Fruit fly (Drosophila melanogaster): ENCODE results near the gene Naglu.

Gene Naglu

dm6 chr2L:8376717-8377116 is 35.0 kb downstream of the Naglu start, which contains the start of the genes CG13390 and CG17294 (continued):
- TF ChIP-seq Oli (tag; optimal IDR thresholded peaks at IDR 0.05), result peak; percentile 100
- peak; percentile 95 for TF ChIP-seq Jarid2 (GFP tag; optimal IDR thresholded peaks at IDR 0.05)
- peak; percentile 99 for TF ChIP-seq klu (GFP tag; IDR thresholded peaks at IDR 0.05)
- TF ChIP-seq zen2 (GFP tag; IDR thresholded peaks at IDR 0.05; ENCODE audit: partially characterized antibody), result peak; percentile 72; the same call in 2 of the 3 replicates
- peak; percentile 93 for TF ChIP-seq CG10565 (GFP tag; optimal IDR thresholded peaks at IDR 0.05)
- TF ChIP-seq mld (GFP tag; IDR thresholded peaks at IDR 0.05; ENCODE audit: partially characterized antibody), result no peak
- peak; percentile 99 for TF ChIP-seq CG10654 (GFP tag; optimal IDR thresholded peaks at IDR 0.05)
- peak; percentile 99 for TF ChIP-seq Poxn (GFP tag; IDR thresholded peaks at IDR 0.05)
- TF ChIP-seq CG11093 (GFP tag; IDR thresholded peaks at IDR 0.05), result peak; percentile 99
- peak; percentile 99 for TF ChIP-seq gsb (GFP tag; IDR thresholded peaks at IDR 0.05)
- TF ChIP-seq HLH54F (GFP tag; optimal IDR thresholded peaks at IDR 0.05), result peak; percentile 95
- peak; percentile 91 for TF ChIP-seq Dad (GFP tag; optimal IDR thresholded peaks at IDR 0.05)
- TF ChIP-seq CG17912 (GFP tag; optimal IDR thresholded peaks at IDR 0.05), result peak; percentile 99
- peak; percentile 99 for TF ChIP-seq Gug (GFP tag; IDR thresholded peaks at IDR 0.05)
- peak; percentile 37 for TF ChIP-seq CG14965 (GFP tag; optimal IDR thresholded peaks at IDR 0.05; ENCODE audit: borderline replicate concordance)
- TF ChIP-seq CG3995 (GFP tag; optimal IDR thresholded peaks at IDR 0.05), result peak; percentile 90
- TF ChIP-seq CG12219 (GFP tag; optimal IDR thresholded peaks at IDR 0.05), result peak; percentile 99
- TF ChIP-seq CG17359 (tag; optimal IDR thresholded peaks at IDR 0.05), result peak; percentile 100
- TF ChIP-seq MBD-R2 (GFP tag; IDR thresholded peaks at IDR 0.05), result peak; percentile 100
- TF ChIP-seq lab (GFP tag; optimal IDR thresholded peaks at IDR 0.05), result peak; percentile 100
- no peak for TF ChIP-seq lov (optimal IDR thresholded peaks at IDR 0.05)
- peak; percentile 99 for TF ChIP-seq lov (GFP tag; IDR thresholded peaks at IDR 0.05)
- TF ChIP-seq Mes4 (GFP tag; optimal IDR thresholded peaks at IDR 0.05), result peak; percentile 84
- peak; percentile 92 for TF ChIP-seq da (GFP tag; optimal IDR thresholded peaks at IDR 0.05)
- TF ChIP-seq CG8359 (GFP tag; optimal IDR thresholded peaks at IDR 0.05; ENCODE audit: borderline replicate concordance), result peak; percentile 95
- TF ChIP-seq Xbp1 (GFP tag; optimal IDR thresholded peaks at IDR 0.05), result peak; percentile 100
- TF ChIP-seq Side (GFP tag; optimal IDR thresholded peaks at IDR 0.05), result peak; percentile 93
- peak; percentile 99 for TF ChIP-seq Spps (tag; optimal IDR thresholded peaks at IDR 0.05)
- TF ChIP-seq Bteb2 (GFP tag; optimal IDR thresholded peaks at IDR 0.05), result peak; percentile 98
- TF ChIP-seq CG12659 (GFP tag; optimal IDR thresholded peaks at IDR 0.05), result peak; percentile 100
- TF ChIP-seq CG10147 (GFP tag; optimal IDR thresholded peaks at IDR 0.05), result peak; percentile 99
- TF ChIP-seq Elba2 (GFP tag; optimal IDR thresholded peaks at IDR 0.05), result peak; percentile 82
- TF ChIP-seq CG6654 (GFP tag; optimal IDR thresholded peaks at IDR 0.05), result peak; percentile 93
- peak; percentile 100 for TF ChIP-seq Fer1 (GFP tag; optimal IDR thresholded peaks at IDR 0.05)
- TF ChIP-seq Hand (GFP tag; optimal IDR thresholded peaks at IDR 0.05), result peak; percentile 99
- peak; percentile 96 for TF ChIP-seq Camta (GFP tag; optimal IDR thresholded peaks at IDR 0.05)
- peak; percentile 98 for TF ChIP-seq CG4820 (GFP tag; optimal IDR thresholded peaks at IDR 0.05)
- no peak for TF ChIP-seq Lpt (GFP tag; optimal IDR thresholded peaks at IDR 0.05)
- TF ChIP-seq CG1602 (GFP tag; optimal IDR thresholded peaks at IDR 0.05), result peak; percentile 99
- peak; percentile 99 for TF ChIP-seq CG31388 (GFP tag; optimal IDR thresholded peaks at IDR 0.05)
- TF ChIP-seq Xrp1 (GFP tag; IDR thresholded peaks at IDR 0.05), result peak; percentile 100
- TF ChIP-seq dpn (GFP tag; optimal IDR thresholded peaks at IDR 0.05), result peak; percentile 96 to 100
- peak; percentile 99 for TF ChIP-seq caup (GFP tag; optimal IDR thresholded peaks at IDR 0.05; ENCODE audit: severe bottlenecking)
- peak; percentile 99 for TF ChIP-seq nau (GFP tag; optimal IDR thresholded peaks at IDR 0.05)
- peak; percentile 99 for TF ChIP-seq run (tag; optimal IDR thresholded peaks at IDR 0.05)
- peak; percentile 76 for TF ChIP-seq ab (GFP tag; optimal IDR thresholded peaks at IDR 0.05)
- TF ChIP-seq prd (optimal IDR thresholded peaks at IDR 0.05), result no peak
- peak; percentile 100 for TF ChIP-seq prd (GFP tag; IDR thresholded peaks at IDR 0.05)
- peak; percentile 99 for TF ChIP-seq CG13775 (GFP tag; optimal IDR thresholded peaks at IDR 0.05)
- TF ChIP-seq Sry-δ (GFP tag; optimal IDR thresholded peaks at IDR 0.05), result peak; percentile 63
- peak; percentile 99 for TF ChIP-seq sens (GFP tag)

Data from whole organism, embryonic.